Worm (Caenorhabditis elegans) whole organism, L1 larva: ENCODE data around the gene R12B2.8.
A peak's percentile ranks its signal among the peaks of the same experiment; 100 is the strongest.

Experiments used
- C16A3.4 ChIP-seq: fragments of 150-350 bp; optimal IDR thresholded peaks from 2 replicates; lab custom pipeline; 2014; ENCODE audit warnings: missing biosample characterization, missing genetic modification characterization
- C34B4.2 ChIP-seq: sonication (generic microtip); optimal IDR thresholded peaks from 2 replicates; lab custom pipeline; 2017; ENCODE audit warnings: mild to moderate bottlenecking, missing genetic modification characterization, missing compliant biosample characterization
- alr-1 ChIP-seq: fragments of 200-800 bp; sonication (Bioruptor generic); optimal IDR thresholded peaks from 2 replicates; lab custom pipeline; 2018; ENCODE audit warnings: borderline replicate concordance, mild to moderate bottlenecking, missing genetic modification characterization, missing compliant biosample characterization
- aly-2 ChIP-seq: fragments of 150-350 bp; optimal IDR thresholded peaks from 2 replicates; lab custom pipeline; 2014; ENCODE audit warnings: missing biosample characterization, missing genetic modification characterization
- ama-1 ChIP-seq: fragments of 150-350 bp; optimal IDR thresholded peaks from 2 replicates; lab custom pipeline; 2014
- blmp-1 ChIP-seq: fragments of 150-350 bp; optimal IDR thresholded peaks from 2 replicates; lab custom pipeline; 2014; ENCODE audit warnings: missing biosample characterization, missing genetic modification characterization
- ceh-8 ChIP-seq: fragments of 200-800 bp; sonication (Bioruptor generic); optimal IDR thresholded peaks from 2 replicates; lab custom pipeline; 2018; ENCODE audit warnings: mild to moderate bottlenecking, missing genetic modification characterization, moderate library complexity, missing compliant biosample characterization
- ceh-82 ChIP-seq, 3 experiments: fragments of 150-350 bp in 1 of 3; sonication (generic microtip) in 2 of 3; optimal IDR thresholded peaks; 2 replicates each; lab custom pipeline; 2014 to 2017; ENCODE audit warnings: missing biosample characterization in 3 of 3, missing genetic modification characterization in 3 of 3
- ceh-88 ChIP-seq: fragments of 200-800 bp; sonication (Bioruptor generic); IDR thresholded peaks from 2 replicates; pipeline ENCODE4 v1.3.6; 2022; ENCODE audit warnings: missing genetic modification characterization, missing compliant biosample characterization
- ceh-90 ChIP-seq: sonication (generic microtip); optimal IDR thresholded peaks from 2 replicates; lab custom pipeline; 2016; ENCODE audit warnings: missing genetic modification characterization, missing compliant biosample characterization
- ces-1 ChIP-seq: fragments of 150-350 bp; optimal IDR thresholded peaks from 2 replicates; lab custom pipeline; 2014; ENCODE audit warnings: missing biosample characterization, missing genetic modification reagents, missing genetic modification characterization
- dpl-1 ChIP-seq, 3 experiments: fragments of 150-350 bp in 2 of 3; sonication (generic microtip) in 1 of 3; optimal IDR thresholded peaks; 2 replicates each; lab custom pipeline; 2014 to 2017; ENCODE audit warnings: missing biosample characterization in 3 of 3, missing genetic modification characterization in 3 of 3, missing genetic modification reagents in 3 of 3
- dsc-1 ChIP-seq: sonication (generic microtip); optimal IDR thresholded peaks from 2 replicates; lab custom pipeline; 2016; ENCODE audit warnings: mild to moderate bottlenecking, missing genetic modification characterization, missing compliant biosample characterization
- egl-13 ChIP-seq: sonication (generic microtip); optimal IDR thresholded peaks from 2 replicates; lab custom pipeline; 2016; ENCODE audit warnings: missing genotype, missing genetic modification reagents, missing genetic modification characterization, missing compliant biosample characterization
- egl-27 ChIP-seq, 2 experiments: fragments of 150-350 bp in 1 of 2; sonication (generic microtip); optimal IDR thresholded peaks; 3 replicates each; lab custom pipeline; 2017 to 2018; ENCODE audit warnings: missing biosample characterization in 2 of 2, missing genetic modification characterization in 2 of 2, missing genetic modification reagents in 2 of 2
- elt-2 ChIP-seq: sonication (generic microtip); optimal IDR thresholded peaks from 2 replicates; lab custom pipeline; 2016; ENCODE audit warnings: missing genetic modification characterization, mild to moderate bottlenecking, inconsistent platforms, missing compliant biosample characterization, missing genetic modification reagents
- ets-5 ChIP-seq: fragments of 200-800 bp; sonication (Bioruptor generic); IDR thresholded peaks from 2 replicates; pipeline ENCODE4 v1.3.6; 2022; ENCODE audit warnings: missing genetic modification characterization, missing compliant biosample characterization
- fkh-10 ChIP-seq: sonication (generic microtip); optimal IDR thresholded peaks from 2 replicates; lab custom pipeline; 2017; ENCODE audit warnings: missing biosample characterization, missing genetic modification reagents, missing genetic modification characterization
- fos-1 ChIP-seq: fragments of 150-350 bp; optimal IDR thresholded peaks from 2 replicates; lab custom pipeline; 2014; ENCODE audit warnings: missing biosample characterization, missing genetic modification characterization
- grh-1 ChIP-seq: fragments of 200-800 bp; sonication (Bioruptor generic); IDR thresholded peaks from 2 replicates; pipeline ENCODE4 v1.3.6; 2022; ENCODE audit warnings: missing genetic modification reagents, missing genetic modification characterization, missing compliant biosample characterization
- isw-1 ChIP-seq: fragments of 200-800 bp; sonication (Bioruptor generic); IDR thresholded peaks from 2 replicates; pipeline ENCODE4 v1.3.6; 2022; ENCODE audit warnings: missing genetic modification characterization, missing compliant biosample characterization
- jun-1 ChIP-seq: fragments of 150-350 bp; optimal IDR thresholded peaks from 2 replicates; lab custom pipeline; 2014; ENCODE audit warnings: missing biosample characterization, missing genetic modification reagents, missing genetic modification characterization
- lin-13 ChIP-seq: fragments of 150-350 bp; optimal IDR thresholded peaks from 2 replicates; lab custom pipeline; 2014; ENCODE audit warnings: missing biosample characterization, missing genetic modification reagents, missing genetic modification characterization
- lin-14 ChIP-seq: fragments of 200-800 bp; sonication (Bioruptor generic); optimal IDR thresholded peaks from 2 replicates; lab custom pipeline; 2018; ENCODE audit warnings: mild to moderate bottlenecking, missing genetic modification characterization, moderate library complexity, missing compliant biosample characterization
- lin-15B ChIP-seq: fragments of 150-350 bp; sonication (generic microtip); optimal IDR thresholded peaks from 3 replicates; lab custom pipeline; 2014; ENCODE audit warnings: missing biosample characterization, missing genetic modification characterization
- mab-9 ChIP-seq: fragments of 200-800 bp; sonication (Bioruptor generic); IDR thresholded peaks from 2 replicates; pipeline ENCODE4 v1.3.6; 2022; ENCODE audit warnings: missing genetic modification reagents, missing genetic modification characterization, missing compliant biosample characterization
- mdl-1 ChIP-seq, 2 experiments: fragments of 150-350 bp; optimal IDR thresholded peaks; 2 replicates each; lab custom pipeline; 2014 to 2017; ENCODE audit warnings: missing biosample characterization in 2 of 2, missing genetic modification characterization in 2 of 2, inconsistent platforms in 1 of 2
- mef-2 ChIP-seq: fragments of 150-350 bp; optimal IDR thresholded peaks from 2 replicates; lab custom pipeline; 2014; ENCODE audit warnings: missing biosample characterization, missing genetic modification characterization
- nhr-237 ChIP-seq: fragments of 150-350 bp; optimal IDR thresholded peaks from 2 replicates; lab custom pipeline; 2014; ENCODE audit warnings: missing biosample characterization, missing genetic modification characterization
- nhr-76 ChIP-seq: sonication (generic microtip); optimal IDR thresholded peaks from 2 replicates; lab custom pipeline; 2017; ENCODE audit warnings: missing biosample characterization, missing genetic modification characterization
- nhr-84 ChIP-seq: sonication (generic microtip); optimal IDR thresholded peaks from 2 replicates; lab custom pipeline; 2017; ENCODE audit warnings: missing biosample characterization, missing genetic modification characterization
- nhr-85 ChIP-seq: sonication (generic microtip); peaks from one replicate; lab custom pipeline; 2016; ENCODE audit warnings: missing genetic modification characterization, inconsistent platforms, missing compliant biosample characterization
- pax-3 ChIP-seq: fragments of 200-800 bp; sonication (Bioruptor generic); optimal IDR thresholded peaks from 2 replicates; lab custom pipeline; 2018; ENCODE audit warnings: mild to moderate bottlenecking, missing genetic modification characterization, moderate library complexity, missing compliant biosample characterization
- pqm-1 ChIP-seq: sonication (generic microtip); optimal IDR thresholded peaks from 3 replicates; lab custom pipeline; 2017; ENCODE audit warnings: missing biosample characterization, missing genetic modification characterization
- rnt-1 ChIP-seq: sonication (generic microtip); optimal IDR thresholded peaks from 2 replicates; lab custom pipeline; 2016; ENCODE audit warnings: mild to moderate bottlenecking, missing genetic modification characterization, moderate library complexity, missing compliant biosample characterization
- sptf-1 ChIP-seq: fragments of 150-350 bp; optimal IDR thresholded peaks from 2 replicates; lab custom pipeline; 2014; ENCODE audit warnings: missing biosample characterization, missing genetic modification characterization
- sup-37 ChIP-seq: fragments of 200-800 bp; sonication (Bioruptor generic); optimal IDR thresholded peaks from 2 replicates; lab custom pipeline; 2018; ENCODE audit warnings: mild to moderate bottlenecking, missing genetic modification characterization, missing compliant biosample characterization
- tbx-2 ChIP-seq: sonication (generic microtip); optimal IDR thresholded peaks from 2 replicates; lab custom pipeline; 2016; ENCODE audit warnings: missing genetic modification characterization, missing compliant biosample characterization
- tlp-1 ChIP-seq: fragments of 150-350 bp; optimal IDR thresholded peaks from 2 replicates; lab custom pipeline; 2014; ENCODE audit warnings: missing biosample characterization, missing genetic modification characterization
- unc-130 ChIP-seq: fragments of 150-350 bp; optimal IDR thresholded peaks from 2 replicates; lab custom pipeline; 2017; ENCODE audit warnings: missing biosample characterization, missing genetic modification characterization, inconsistent platforms
- unc-62 ChIP-seq: fragments of 150-350 bp; optimal IDR thresholded peaks from 2 replicates; lab custom pipeline; 2014; ENCODE audit warnings: missing biosample characterization, missing genetic modification reagents, missing genetic modification characterization
- unc-86 ChIP-seq: sonication (generic microtip); optimal IDR thresholded peaks from 2 replicates; lab custom pipeline; 2016; ENCODE audit warnings: missing genetic modification characterization, missing compliant biosample characterization
- unc-98 ChIP-seq: fragments of 200-800 bp; sonication (Bioruptor generic); IDR thresholded peaks from 2 replicates; pipeline ENCODE4 v1.3.6; 2022; ENCODE audit warnings: missing genetic modification characterization, missing compliant biosample characterization
- vab-15 ChIP-seq: sonication (generic microtip); optimal IDR thresholded peaks from 2 replicates; lab custom pipeline; 2017; ENCODE audit warnings: missing genotype, mild to moderate bottlenecking, missing genetic modification characterization, missing compliant biosample characterization
- xbp-1 ChIP-seq: sonication (generic microtip); optimal IDR thresholded peaks from 2 replicates; lab custom pipeline; 2016; ENCODE audit warnings: missing genetic modification characterization, missing compliant biosample characterization
- zag-1 ChIP-seq: fragments of 150-350 bp; optimal IDR thresholded peaks from 2 replicates; lab custom pipeline; 2014; ENCODE audit warnings: missing biosample characterization, missing genetic modification characterization
- ztf-11 ChIP-seq, 2 experiments: sonication (generic microtip); optimal IDR thresholded peaks; 2 replicates each; lab custom pipeline; 2016 to 2017; ENCODE audit warnings: missing genetic modification characterization in 2 of 2, missing biosample characterization in 1 of 2, missing compliant biosample characterization in 1 of 2
- ztf-4 ChIP-seq: fragments of 150-350 bp; optimal IDR thresholded peaks from 2 replicates; lab custom pipeline; 2014; ENCODE audit warnings: missing biosample characterization, missing genetic modification characterization

The R12B2.8 gene

ce11 chrIII:5823617-5824016 is at the start of gene R12B2.8:
TSS of gene R12B2.8 (plus strand) at chrIII:5823917.
- TF ChIP-seq lin-15B (tag; lab: Kevin White, UChicago) (no peak), unc-98 (GFP tag; lab: Robert Waterston, UW) (no peak), fkh-10 (GFP tag; lab: Kevin White, UChicago) (no peak), grh-1 (GFP tag; lab: Robert Waterston, UW) (no peak), tbx-2 (tag; lab: Kevin White, UChicago) (no peak), ceh-8 (GFP tag; lab: Kevin White, UChicago) (no peak), ztf-11 (tag; optimal IDR thresholded peaks at IDR 0.05; lab: Kevin White, UChicago) (no peak), mef-2 (tag; lab: Kevin White, UChicago) (no peak), sup-37 (GFP tag; lab: Kevin White, UChicago) (no peak), nhr-237 (no peak), jun-1 (no peak), ceh-90 (tag; lab: Kevin White, UChicago) (no peak), tlp-1 (no peak)

ce11 chrIII:5782080-5782479 is 41.6 kb upstream of the R12B2.8 start:
- TF ChIP-seq aly-2 (tag; lab: Kevin White, UChicago) (no peak), sptf-1 (tag; lab: Kevin White, UChicago) (no peak), jun-1 (no peak), dpl-1 (GFP tag; optimal IDR thresholded peaks at IDR 0.05; lab: Kevin White, UChicago) (no peak), egl-13 (tag; lab: Kevin White, UChicago) (no peak), fos-1 (tag; lab: Kevin White, UChicago) (no peak), tbx-2 (tag; lab: Kevin White, UChicago) (no peak), nhr-85 (tag; lab: Kevin White, UChicago) (no peak), ces-1 (no peak), lin-13 (GFP tag; lab: Kevin White, UChicago) (no peak), unc-62 (no peak), pax-3 (tag; lab: Kevin White, UChicago) (no peak), egl-27 (tag; optimal IDR thresholded peaks at IDR 0.05; lab: Kevin White, UChicago) (no peak), dsc-1 (tag; lab: Kevin White, UChicago) (no peak), nhr-76 (tag; lab: Kevin White, UChicago) (no peak)
- TF ChIP-seq, all 84 proteins: peak for 0

- TF ChIP-seq zag-1 (tag; lab: Kevin White, UChicago) (no peak), fos-1 (tag; lab: Kevin White, UChicago) (no peak), pqm-1 (tag; lab: Kevin White, UChicago) (no peak), ztf-11 (tag; optimal IDR thresholded peaks at IDR 0.05; lab: Kevin White, UChicago) (peak in 1 of 2 experiments; percentile 51), elt-2 (tag; lab: Kevin White, UChicago) (peak; percentile 29), blmp-1 (tag; lab: Kevin White, UChicago) (peak; percentile 47), mdl-1 (tag; optimal IDR thresholded peaks at IDR 0.05; lab: Kevin White, UChicago) (peak in 1 of 2 experiments; percentile 70), nhr-85 (tag; lab: Kevin White, UChicago) (peak; percentile 88), vab-15 (no peak), ets-5 (GFP tag; lab: Robert Waterston, UW) (no peak), ama-1 (lab: Kevin White, UChicago) (no peak), isw-1 (GFP tag; lab: Robert Waterston, UW) (peak; percentile 86), unc-130 (tag; lab: Kevin White, UChicago) (no peak), ceh-88 (GFP tag; lab: Robert Waterston, UW) (no peak), nhr-76 (tag; lab: Kevin White, UChicago) (no peak), egl-13 (tag; lab: Kevin White, UChicago) (peak; percentile 9), ceh-8 (GFP tag; lab: Kevin White, UChicago) (peak; percentile 73), ztf-4 (tag; lab: Kevin White, UChicago) (no peak), ceh-82 (tag; optimal IDR thresholded peaks at IDR 0.05; lab: Kevin White, UChicago) (peak; percentile 87), mab-9 (peak; percentile 62), alr-1 (tag; lab: Kevin White, UChicago) (no peak), nhr-84 (tag; lab: Kevin White, UChicago) (no peak), C16A3.4 (tag; lab: Kevin White, UChicago) (peak; percentile 77), dsc-1 (tag; lab: Kevin White, UChicago) (peak; percentile 78), rnt-1 (tag; lab: Kevin White, UChicago) (peak; percentile 90), lin-14 (GFP tag; lab: Kevin White, UChicago) (peak; percentile 87), C34B4.2 (tag; lab: Kevin White, UChicago) (no peak), tbx-2 (tag; lab: Kevin White, UChicago) (peak; percentile 79), xbp-1 (tag; lab: Kevin White, UChicago) (peak; percentile 77), unc-86 (tag; lab: Kevin White, UChicago) (peak; percentile 67), mef-2 (tag; lab: Kevin White, UChicago) (no peak)
Measured at ce11 chrIII:5785273-5785929, 38.3 kb upstream of the R12B2.8 start, which contains the start of gene Y37B11A.3. TSS of gene Y37B11A.3 (minus strand) at chrIII:5785323.
